Fruit fly (Drosophila melanogaster): Measurements from ENCODE around the gene sNPF.

sNPF gene

dm6 chr2L:20066233-20066650, 38.5 kb downstream of the sNPF start, which contains the start of gene bwa (continued):
- no peak for TF ChIP-seq Mrtf (GFP tag; IDR thresholded peaks at IDR 0.05)
- no peak for TF ChIP-seq ac (GFP tag; optimal IDR thresholded peaks at IDR 0.05)
- TF ChIP-seq CG1529 (GFP tag; optimal IDR thresholded peaks at IDR 0.05), result no peak
- no peak for TF ChIP-seq CG10959 (GFP tag; IDR thresholded peaks at IDR 0.05)
- peak; percentile 87 for TF ChIP-seq pzg (GFP tag; optimal IDR thresholded peaks at IDR 0.05)
- peak; percentile 39 for TF ChIP-seq stwl (tag; optimal IDR thresholded peaks at IDR 0.05)
- TF ChIP-seq Dad (GFP tag; optimal IDR thresholded peaks at IDR 0.05), result no peak
- TF ChIP-seq ap (GFP tag; IDR thresholded peaks at IDR 0.05), result no peak
- TF ChIP-seq Fer2 (tag; optimal IDR thresholded peaks at IDR 0.05), result no peak
- TF ChIP-seq Fer3 (tag; optimal IDR thresholded peaks at IDR 0.05), result no peak
- no peak for TF ChIP-seq dysf (GFP tag; IDR thresholded peaks at IDR 0.05)
- TF ChIP-seq CG10147 (GFP tag; optimal IDR thresholded peaks at IDR 0.05), result no peak
- TF ChIP-seq Mad (GFP tag; optimal IDR thresholded peaks at IDR 0.05), result no peak
- no peak for TF ChIP-seq maf-S (GFP tag; optimal IDR thresholded peaks at IDR 0.05)
- TF ChIP-seq cato (GFP tag; optimal IDR thresholded peaks at IDR 0.05; ENCODE audit: borderline replicate concordance), result no peak
- TF ChIP-seq ssp (GFP tag; IDR thresholded peaks at IDR 0.05), result no peak
- TF ChIP-seq CG8290 (GFP tag; optimal IDR thresholded peaks at IDR 0.05), result no peak
- TF ChIP-seq CG8290 (tag; optimal IDR thresholded peaks at IDR 0.05), result peak in 1 of 2 experiments; percentile 34
- TF ChIP-seq CG1024 (GFP tag; IDR thresholded peaks at IDR 0.05), result no peak
- peak; percentile 83 for TF ChIP-seq Dp (GFP tag; optimal IDR thresholded peaks at IDR 0.05)
- TF ChIP-seq sc (optimal IDR thresholded peaks at IDR 0.05), result no peak
- TF ChIP-seq sc (GFP tag; optimal IDR thresholded peaks at IDR 0.05), result no peak
- TF ChIP-seq CG3726 (GFP tag; IDR thresholded peaks at IDR 0.05), result no peak
- peak in 1 of 2 experiments; percentile 78 for TF ChIP-seq Pdp1 (GFP tag; optimal IDR thresholded peaks at IDR 0.05)
- no peak for TF ChIP-seq CG12071 (GFP tag; optimal IDR thresholded peaks at IDR 0.05)
- TF ChIP-seq D (optimal IDR thresholded peaks at IDR 0.05), result no peak
- TF ChIP-seq D (GFP tag; optimal IDR thresholded peaks at IDR 0.05), result no peak
- no peak for TF ChIP-seq pho (GFP tag; optimal IDR thresholded peaks at IDR 0.05)
- TF ChIP-seq Xbp1 (GFP tag; optimal IDR thresholded peaks at IDR 0.05), result no peak
- no peak for TF ChIP-seq CG8281 (tag; optimal IDR thresholded peaks at IDR 0.05)
- no peak for TF ChIP-seq CG7928 (GFP tag; optimal IDR thresholded peaks at IDR 0.05)
- TF ChIP-seq CG12942 (GFP tag; optimal IDR thresholded peaks at IDR 0.05), result no peak
- no peak for TF ChIP-seq slou (GFP tag; optimal IDR thresholded peaks at IDR 0.05)
- TF ChIP-seq CG11456 (GFP tag; IDR thresholded peaks at IDR 0.05), result no peak
- no peak for TF ChIP-seq CG11093 (GFP tag; IDR thresholded peaks at IDR 0.05)
- TF ChIP-seq Nf-YC (tag; optimal IDR thresholded peaks at IDR 0.05), result no peak
- no peak for TF ChIP-seq CG10543 (GFP tag; optimal IDR thresholded peaks at IDR 0.05)
- peak; percentile 10 for TF ChIP-seq CG34376 (GFP tag; optimal IDR thresholded peaks at IDR 0.05)
- TF ChIP-seq E2f2 (GFP tag; IDR thresholded peaks at IDR 0.05), result peak; percentile 90
- TF ChIP-seq Camta (GFP tag; optimal IDR thresholded peaks at IDR 0.05), result no peak
- peak; percentile 32 for TF ChIP-seq CG8924 (tag; optimal IDR thresholded peaks at IDR 0.05)
- TF ChIP-seq wor (GFP tag; IDR thresholded peaks at IDR 0.05), result no peak
- no peak for TF ChIP-seq aop (GFP tag; IDR thresholded peaks at IDR 0.05)
- TF ChIP-seq H15 (GFP tag; IDR thresholded peaks at IDR 0.05), result no peak
- TF ChIP-seq CG6254 (GFP tag; optimal IDR thresholded peaks at IDR 0.05), result no peak
- no peak for TF ChIP-seq CG12104 (GFP tag; optimal IDR thresholded peaks at IDR 0.05)
- no peak for TF ChIP-seq ERR (GFP tag; optimal IDR thresholded peaks at IDR 0.05)
- no peak for TF ChIP-seq NK7.1 (GFP tag; optimal IDR thresholded peaks at IDR 0.05)
- no peak for TF ChIP-seq Asciz (GFP tag; optimal IDR thresholded peaks at IDR 0.05)
- no peak for TF ChIP-seq CG10565 (GFP tag; optimal IDR thresholded peaks at IDR 0.05)
- no peak for TF ChIP-seq abd-A (tag; optimal IDR thresholded peaks at IDR 0.05)
- peak; percentile 88 for TF ChIP-seq CG9797 (GFP tag; optimal IDR thresholded peaks at IDR 0.05)
- no peak for TF ChIP-seq CG4404 (GFP tag; IDR thresholded peaks at IDR 0.05)

All from whole organism, embryonic.